Fruit fly (Drosophila melanogaster) whole organism, embryonic: ENCODE measurements around the gene CG2147.
A peak's percentile ranks its signal among the peaks of the same experiment; 100 is the strongest.

Source experiments
- Ada2b ChIP-seq: fragments of 200-800 bp; sonication (Bioruptor generic); IDR thresholded peaks from 2 replicates; pipeline ENCODE4 v1.3.6; 2022; ENCODE audit warnings: missing biosample characterization, missing genetic modification characterization
- B-H2 ChIP-seq: fragments of 200-800 bp; sonication (Bioruptor generic); optimal IDR thresholded peaks from 2 replicates; lab custom pipeline; 2018; ENCODE audit warnings: missing biosample characterization, mild to moderate bottlenecking, missing genetic modification characterization
- Bteb2 ChIP-seq: fragments of 200-800 bp; sonication (Bioruptor generic); optimal IDR thresholded peaks from 2 replicates; lab custom pipeline; 2016; ENCODE audit warnings: missing biosample characterization, missing genetic modification characterization
- CG10462 ChIP-seq: fragments of 200-800 bp; sonication (Bioruptor generic); optimal IDR thresholded peaks from 2 replicates; lab custom pipeline; 2016; ENCODE audit warnings: missing biosample characterization, missing genetic modification characterization
- CG11093 ChIP-seq: fragments of 200-800 bp; sonication (Bioruptor generic); IDR thresholded peaks from 3 replicates; pipeline ENCODE4 v1.3.6; 2022; ENCODE audit warnings: missing biosample characterization, missing genetic modification characterization
- CG1233 ChIP-seq: fragments of 200-800 bp; sonication (Bioruptor generic); optimal IDR thresholded peaks from 4 replicates; lab custom pipeline; 2018; ENCODE audit warnings: missing biosample characterization, mild to moderate bottlenecking, missing genetic modification characterization
- CG12391 ChIP-seq: fragments of 200-800 bp; sonication (Bioruptor generic); optimal IDR thresholded peaks from 3 replicates; lab custom pipeline; 2018; ENCODE audit warnings: missing biosample characterization, mild to moderate bottlenecking, missing genetic modification characterization, moderate library complexity
- CG13424 ChIP-seq: fragments of 200-800 bp; sonication (Bioruptor generic); optimal IDR thresholded peaks from 2 replicates; lab custom pipeline; 2019; ENCODE audit warnings: missing biosample characterization, mild to moderate bottlenecking, missing genetic modification characterization, moderate library complexity
- CG13775 ChIP-seq: fragments of 200-800 bp; sonication (Bioruptor generic); optimal IDR thresholded peaks from 3 replicates; lab custom pipeline; 2017; ENCODE audit warnings: missing biosample characterization, mild to moderate bottlenecking, missing genetic modification characterization
- CG15011 ChIP-seq: fragments of 200-800 bp; sonication (Bioruptor generic); optimal IDR thresholded peaks from 3 replicates; lab custom pipeline; 2018; ENCODE audit warnings: missing biosample characterization, mild to moderate bottlenecking, missing genetic modification characterization
- CG1529 ChIP-seq: fragments of 200-800 bp; sonication (Bioruptor generic); optimal IDR thresholded peaks from 3 replicates; lab custom pipeline; 2018; ENCODE audit warnings: missing biosample characterization, missing genetic modification characterization
- CG1647 ChIP-seq: fragments of 200-800 bp; sonication (Bioruptor generic); optimal IDR thresholded peaks from 3 replicates; lab custom pipeline; 2016; ENCODE audit warnings: missing biosample characterization, missing genetic modification characterization
- CG16815 ChIP-seq: fragments of 200-800 bp; sonication (Bioruptor generic); optimal IDR thresholded peaks from 3 replicates; lab custom pipeline; 2017; ENCODE audit warnings: missing biosample characterization, mild to moderate bottlenecking, missing genetic modification characterization
- CG16863 ChIP-seq: fragments of 200-800 bp; sonication (Bioruptor generic); optimal IDR thresholded peaks from 3 replicates; lab custom pipeline; 2016; ENCODE audit warnings: missing biosample characterization, missing genetic modification characterization
- CG1832 ChIP-seq: fragments of 200-800 bp; sonication (Bioruptor generic); optimal IDR thresholded peaks from 2 replicates; lab custom pipeline; 2017; ENCODE audit warnings: missing biosample characterization, mild to moderate bottlenecking, missing genetic modification characterization, inconsistent platforms
- CG31388 ChIP-seq: fragments of 200-800 bp; sonication (Bioruptor generic); optimal IDR thresholded peaks from 2 replicates; lab custom pipeline; 2016; ENCODE audit warnings: missing biosample characterization, missing genetic modification characterization
- CG4282 ChIP-seq: fragments of 200-800 bp; sonication (Bioruptor generic); optimal IDR thresholded peaks from 2 replicates; lab custom pipeline; 2016; ENCODE audit warnings: missing biosample characterization, missing genetic modification characterization
- CG7963 ChIP-seq: fragments of 200-800 bp; sonication (Bioruptor generic); IDR thresholded peaks from 3 replicates; pipeline ENCODE4 v1.3.6; 2022; ENCODE audit warnings: missing biosample characterization, missing genetic modification characterization; ENCODE audit not compliant: partially characterized antibody
- CG8765 ChIP-seq: fragments of 200-800 bp; sonication (Bioruptor generic); IDR thresholded peaks from 2 replicates; pipeline ENCODE4 v1.3.6; 2022; ENCODE audit warnings: missing biosample characterization, missing genetic modification characterization
- CoRest ChIP-seq: fragments of 200-800 bp; sonication (Bioruptor generic); optimal IDR thresholded peaks from 3 replicates; lab custom pipeline; 2018; ENCODE audit warnings: missing biosample characterization, mild to moderate bottlenecking, missing genetic modification characterization, moderate library complexity
- D19A ChIP-seq: fragments of 200-800 bp; optimal IDR thresholded peaks from 3 replicates; lab custom pipeline; 2019; ENCODE audit warnings: missing biosample characterization, mild to moderate bottlenecking, missing genetic modification characterization, moderate library complexity
- Dp ChIP-seq: fragments of 200-800 bp; sonication (Bioruptor generic); optimal IDR thresholded peaks from 2 replicates; lab custom pipeline; 2018; ENCODE audit warnings: missing biosample characterization, mild to moderate bottlenecking, missing genetic modification characterization, moderate library complexity
- ERR ChIP-seq: fragments of 200-800 bp; sonication (Bioruptor generic); optimal IDR thresholded peaks from 2 replicates; lab custom pipeline; 2016; ENCODE audit warnings: missing biosample characterization, missing genetic modification characterization
- H2.0 ChIP-seq: fragments of 200-800 bp; sonication (Bioruptor generic); IDR thresholded peaks from 2 replicates; pipeline ENCODE4 v1.3.6; 2022; ENCODE audit warnings: missing biosample characterization, missing genetic modification characterization
- Hey ChIP-seq: fragments of 200-800 bp; sonication (Bioruptor generic); optimal IDR thresholded peaks from 3 replicates; lab custom pipeline; 2018; ENCODE audit warnings: missing biosample characterization, mild to moderate bottlenecking, missing genetic modification characterization
- Hr78 ChIP-seq, 2 experiments: fragments of 200-800 bp in 1 of 2; fragments of >200 bp in 1 of 2; sonication (Bioruptor generic) in 1 of 2; optimal IDR thresholded peaks; 2 replicates each; lab custom pipeline; 2017 to 2019; ENCODE audit warnings: missing biosample characterization in 2 of 2, missing genetic modification characterization in 2 of 2, mild to moderate bottlenecking in 1 of 2, moderate library complexity in 1 of 2
- Kr ChIP-seq: fragments of 200-800 bp; sonication (Bioruptor generic); optimal IDR thresholded peaks from 2 replicates; lab custom pipeline; 2017; ENCODE audit warnings: missing biosample characterization, mild to moderate bottlenecking, missing genetic modification characterization
- Mrtf ChIP-seq: fragments of 200-800 bp; sonication (Bioruptor generic); IDR thresholded peaks from 3 replicates; pipeline ENCODE4 v1.3.6; 2022; ENCODE audit warnings: missing biosample characterization, missing genetic modification characterization
- Oaz ChIP-seq: fragments of 200-800 bp; sonication (Bioruptor generic); IDR thresholded peaks from 2 replicates; pipeline ENCODE4 v1.3.6; 2022; ENCODE audit warnings: missing biosample characterization, missing genetic modification characterization
- Oli ChIP-seq: fragments of 200-800 bp; sonication (Bioruptor generic); optimal IDR thresholded peaks from 2 replicates; lab custom pipeline; 2018; ENCODE audit warnings: missing biosample characterization, mild to moderate bottlenecking, missing genetic modification characterization, moderate library complexity
- Ptx1 ChIP-seq: fragments of 200-800 bp; sonication (Bioruptor generic); IDR thresholded peaks from 2 replicates; pipeline ENCODE4 v1.3.6; 2022; ENCODE audit warnings: missing biosample characterization, missing genetic modification characterization
- Six4 ChIP-seq: fragments of 200-800 bp; sonication (Bioruptor generic); optimal IDR thresholded peaks from 2 replicates; lab custom pipeline; 2016; ENCODE audit warnings: missing biosample characterization, missing genetic modification characterization
- grau ChIP-seq: fragments of 200-800 bp; optimal IDR thresholded peaks from 3 replicates; lab custom pipeline; 2019; ENCODE audit warnings: missing biosample characterization, mild to moderate bottlenecking, missing genetic modification characterization, moderate library complexity
- gsb-n ChIP-seq: fragments of 200-800 bp; sonication (Bioruptor generic); optimal IDR thresholded peaks from 3 replicates; lab custom pipeline; 2018; ENCODE audit warnings: missing biosample characterization, mild to moderate bottlenecking, missing genetic modification characterization
- h ChIP-seq: fragments of >200 bp; optimal IDR thresholded peaks from 2 replicates; lab custom pipeline; 2017
- hbn ChIP-seq: fragments of 200-800 bp; sonication (Bioruptor generic); IDR thresholded peaks from 2 replicates; pipeline ENCODE4 v1.3.6; 2022; ENCODE audit warnings: missing biosample characterization, missing genetic modification characterization; ENCODE audit not compliant: partially characterized antibody
- klu ChIP-seq: fragments of 200-800 bp; sonication (Bioruptor generic); IDR thresholded peaks from 2 replicates; pipeline ENCODE4 v1.3.6; 2022; ENCODE audit warnings: missing biosample characterization, missing genetic modification characterization
- lbe ChIP-seq: fragments of 200-800 bp; sonication (Bioruptor generic); optimal IDR thresholded peaks from 2 replicates; lab custom pipeline; 2016; ENCODE audit warnings: missing biosample characterization, mild to moderate bottlenecking, missing genetic modification characterization
- phol ChIP-seq: fragments of 200-800 bp; sonication (Bioruptor generic); optimal IDR thresholded peaks from 3 replicates; lab custom pipeline; 2018; ENCODE audit warnings: missing biosample characterization, mild to moderate bottlenecking, missing genetic modification characterization, moderate library complexity
- sug ChIP-seq: fragments of 200-800 bp; optimal IDR thresholded peaks from 2 replicates; lab custom pipeline; 2019; ENCODE audit warnings: missing biosample characterization, mild to moderate bottlenecking, missing genetic modification characterization, moderate library complexity
- tll ChIP-seq, 2 experiments: fragments of 200-800 bp in 1 of 2; fragments of >200 bp in 1 of 2; sonication (Bioruptor generic) in 1 of 2; optimal IDR thresholded peaks; 2 replicates each; lab custom pipeline; 2017 to 2019; ENCODE audit warnings: missing biosample characterization in 2 of 2, missing genetic modification characterization in 2 of 2, mild to moderate bottlenecking in 1 of 2, moderate library complexity in 1 of 2
- ttk ChIP-seq: fragments of 200-800 bp; sonication (Bioruptor generic); IDR thresholded peaks from 2 replicates; pipeline ENCODE4 v2.1.2; 2022; ENCODE audit warnings: missing biosample characterization, missing genetic modification characterization
- zfh2 ChIP-seq: fragments of 200-800 bp; sonication (Bioruptor generic); optimal IDR thresholded peaks from 2 replicates; lab custom pipeline; 2016; ENCODE audit warnings: missing biosample characterization, missing genetic modification characterization

The CG2147 gene

DNA sequence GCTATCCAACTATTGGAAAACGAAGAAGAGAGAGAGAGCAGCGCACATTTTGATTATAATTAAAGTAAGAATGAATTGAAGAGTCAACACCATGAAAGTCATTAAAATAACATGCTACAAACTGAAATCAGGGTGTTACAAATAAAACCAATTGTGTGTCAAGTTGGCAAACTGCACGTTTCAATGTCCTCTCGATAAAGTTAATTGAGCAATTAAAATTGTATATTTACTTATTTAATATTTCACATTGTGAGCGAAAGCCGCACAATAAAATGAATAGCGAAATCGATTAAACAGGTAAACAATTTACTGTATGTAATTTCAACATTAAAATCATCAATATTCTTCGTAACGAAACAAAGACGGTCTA is 44.3 kb upstream of the CG2147 start (continued):
- TF ChIP-seq CG13775 (GFP tag; lab: Kevin White, UChicago) (peak; percentile 2), sug (tag; lab: Kevin White, UChicago) (no peak), grau (peak; percentile 39), CG12391 (tag; lab: Kevin White, UChicago) (peak; percentile 10), CG8765 (GFP tag; lab: Robert Waterston, UW) (no peak), Oli (peak; percentile 1), D19A (tag; lab: Kevin White, UChicago) (no peak), Bteb2 (GFP tag; lab: Kevin White, UChicago) (no peak), CG15011 (GFP tag; lab: Kevin White, UChicago) (peak; percentile 4), CG7963 (no peak), Ptx1 (0 out of 2 replicates have a peak, but pooled peaks have one; percentile 6), CG1647 (GFP tag; lab: Kevin White, UChicago) (no peak), Oaz (no peak), CG16863 (GFP tag; lab: Kevin White, UChicago) (no peak), Ada2b (GFP tag; lab: Robert Waterston, UW) (no peak), CG1832 (no peak), hbn (GFP tag; lab: Robert Waterston, UW) (no peak), gsb-n (tag; lab: Kevin White, UChicago) (no peak), tll (GFP tag; optimal IDR thresholded peaks at IDR 0.05; lab: Kevin White, UChicago) (no peak), CG4282 (GFP tag; lab: Kevin White, UChicago) (no peak), phol (tag; lab: Kevin White, UChicago) (peak; percentile 28), CG1529 (no peak), Hr78 (GFP tag; optimal IDR thresholded peaks at IDR 0.05; lab: Kevin White, UChicago) (no peak), h (no peak), ERR (GFP tag; lab: Kevin White, UChicago) (no peak), CG16815 (GFP tag; lab: Kevin White, UChicago) (peak; percentile 2), CG13424 (tag; lab: Kevin White, UChicago) (peak; percentile 40), CG10462 (no peak), Mrtf (GFP tag; lab: Robert Waterston, UW) (0 out of 3 replicates have a peak, but pooled peaks have one; percentile 5), H2.0 (GFP tag; lab: Robert Waterston, UW) (0 out of 2 replicates have a peak, but pooled peaks have one; percentile 15), Kr (no peak), ttk (no peak), lbe (GFP tag; lab: Kevin White, UChicago) (no peak), Hey (no peak), CoRest (tag; lab: Kevin White, UChicago) (peak; percentile 42), CG1233 (GFP tag; lab: Kevin White, UChicago) (peak; percentile 9), CG31388 (GFP tag; lab: Kevin White, UChicago) (no peak), Dp (GFP tag; lab: Kevin White, UChicago) (no peak), B-H2 (GFP tag; lab: Kevin White, UChicago) (no peak), klu (no peak), zfh2 (no peak), CG11093 (GFP tag; lab: Robert Waterston, UW) (no peak), Six4 (no peak)
- TF ChIP-seq, all 482 proteins: peak for 42
